Worm (Caenorhabditis elegans) whole organism, early embryonic: ENCODE measurements around the gene K10B3.1.

ENCODE experiments used
- B0310.2 ChIP-seq: sonication (generic microtip); optimal IDR thresholded peaks from 2 replicates; lab custom pipeline; 2016; ENCODE audit warnings: mild to moderate bottlenecking, missing genetic modification characterization, missing compliant biosample characterization
- aly-1 ChIP-seq: sonication (generic microtip); optimal IDR thresholded peaks from 2 replicates; lab custom pipeline; 2016; ENCODE audit warnings: missing genetic modification characterization, missing compliant biosample characterization
- ceh-13 ChIP-seq: fragments of 200-800 bp; sonication (Bioruptor generic); optimal IDR thresholded peaks from 2 replicates; lab custom pipeline; 2018; ENCODE audit warnings: mild to moderate bottlenecking, missing genetic modification characterization, missing compliant biosample characterization
- ceh-36 ChIP-seq: sonication (generic microtip); optimal IDR thresholded peaks from 2 replicates; lab custom pipeline; 2016; ENCODE audit warnings: missing genetic modification characterization, inconsistent platforms, missing compliant biosample characterization
- hmbx-1 ChIP-seq: sonication (generic microtip); optimal IDR thresholded peaks from 2 replicates; lab custom pipeline; 2016; ENCODE audit warnings: mild to moderate bottlenecking, missing genetic modification characterization, missing compliant biosample characterization
- hnd-1 ChIP-seq: sonication (generic microtip); optimal IDR thresholded peaks from 2 replicates; lab custom pipeline; 2016; ENCODE audit warnings: missing genetic modification characterization, missing compliant biosample characterization
- scrt-1 ChIP-seq: fragments of 200-800 bp; sonication (Bioruptor generic); IDR thresholded peaks from 2 replicates; pipeline ENCODE4 v1.3.6; 2022; ENCODE audit warnings: missing genetic modification characterization, missing compliant biosample characterization
- tbx-11 ChIP-seq: fragments of 200-800 bp; sonication (Bioruptor generic); IDR thresholded peaks from 2 replicates; pipeline ENCODE4 v1.3.6; 2022; ENCODE audit warnings: missing genetic modification characterization, missing compliant biosample characterization
- tbx-37 ChIP-seq: fragments of 200-800 bp; sonication (Bioruptor generic); conservative IDR thresholded peaks from 2 replicates; pipeline ENCODE4 v1.3.6; 2022; ENCODE audit warnings: missing genetic modification reagents, missing genetic modification characterization, missing compliant biosample characterization

The K10B3.1 gene

DNA sequence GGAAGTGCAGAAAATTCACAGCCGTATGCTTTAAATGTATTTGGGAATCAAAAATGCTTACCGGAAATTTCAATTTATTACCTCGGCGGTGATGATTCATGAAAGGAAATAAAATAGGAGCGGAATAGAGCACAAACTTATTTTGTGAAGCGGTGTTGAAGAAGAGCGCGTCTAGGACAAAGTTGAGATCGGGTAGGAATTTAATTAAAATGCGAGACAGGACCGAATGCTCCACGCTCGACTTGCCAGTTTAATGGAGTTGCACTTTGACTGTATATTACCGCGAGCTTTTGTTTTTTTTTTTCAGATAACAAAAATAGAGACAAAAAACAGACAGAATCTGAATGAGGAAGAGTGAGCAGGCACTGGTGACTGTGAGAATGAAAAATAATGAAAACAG is 49.4 kb downstream of the K10B3.1 start:
- TF ChIP-seq hnd-1 (tag; lab: Kevin White, UChicago) (no peak), tbx-37 (no peak), hmbx-1 (no peak), B0310.2 (no peak), scrt-1 (no peak), tbx-11 (GFP tag; lab: Robert Waterston, UW) (no peak), ceh-36 (tag; lab: Kevin White, UChicago) (no peak), ceh-13 (GFP tag; lab: Kevin White, UChicago) (no peak), aly-1 (no peak)
